Worm (Caenorhabditis elegans): ENCODE measurements around the gene twk-4.

Gene twk-4

DNA sequence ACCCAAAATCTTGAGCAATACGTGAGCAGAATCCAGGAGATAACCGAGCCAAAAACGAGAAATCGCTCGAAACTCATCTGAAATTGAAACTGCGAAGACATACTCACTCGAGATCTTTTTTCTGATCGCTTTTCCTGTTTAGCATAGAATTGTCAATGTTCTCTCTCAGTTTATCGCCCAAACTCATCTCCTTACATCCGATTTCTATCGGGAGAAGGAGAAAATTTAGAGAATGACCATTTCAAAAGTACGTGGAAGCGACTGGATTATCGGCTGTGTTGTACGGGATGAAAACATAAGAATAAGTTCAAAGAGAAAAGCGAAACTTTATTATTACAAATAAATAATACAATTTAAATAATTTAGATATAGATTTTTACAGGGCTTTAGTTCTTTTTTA, 21.2 kb downstream of the twk-4 start, which contains the start of gene T23G7.2:
Gene T23G7.2, minus strand, starts transcription at position 101 of the 400 bp plus-strand sequence.
- TF ChIP-seq ceh-14 (tag; optimal IDR thresholded peaks at IDR 0.05) (no peak), unc-55 (GFP tag; optimal IDR thresholded peaks at IDR 0.05) (no peak), nhr-11 (tag; optimal IDR thresholded peaks at IDR 0.05) (no peak), lim-6 (tag; optimal IDR thresholded peaks at IDR 0.05) (no peak), pha-4 (tag; optimal IDR thresholded peaks at IDR 0.05) (no peak), rnt-1 (tag; optimal IDR thresholded peaks at IDR 0.05) (no peak), pax-1 (tag; optimal IDR thresholded peaks at IDR 0.05) (no peak), zip-5 (tag; optimal IDR thresholded peaks at IDR 0.05) (no peak), unc-3 (GFP tag; conservative IDR thresholded peaks at IDR 0.05) (no peak), unc-3 (tag; optimal IDR thresholded peaks at IDR 0.05) (no peak), ama-1 (optimal IDR thresholded peaks at IDR 0.05) (no peak), K09A11.1 (tag; optimal IDR thresholded peaks at IDR 0.05; ENCODE audit: insufficient read depth) (no peak), hlh-6 (tag; optimal IDR thresholded peaks at IDR 0.05) (no peak), ref-2 (tag; optimal IDR thresholded peaks at IDR 0.05) (no peak)

DNA sequence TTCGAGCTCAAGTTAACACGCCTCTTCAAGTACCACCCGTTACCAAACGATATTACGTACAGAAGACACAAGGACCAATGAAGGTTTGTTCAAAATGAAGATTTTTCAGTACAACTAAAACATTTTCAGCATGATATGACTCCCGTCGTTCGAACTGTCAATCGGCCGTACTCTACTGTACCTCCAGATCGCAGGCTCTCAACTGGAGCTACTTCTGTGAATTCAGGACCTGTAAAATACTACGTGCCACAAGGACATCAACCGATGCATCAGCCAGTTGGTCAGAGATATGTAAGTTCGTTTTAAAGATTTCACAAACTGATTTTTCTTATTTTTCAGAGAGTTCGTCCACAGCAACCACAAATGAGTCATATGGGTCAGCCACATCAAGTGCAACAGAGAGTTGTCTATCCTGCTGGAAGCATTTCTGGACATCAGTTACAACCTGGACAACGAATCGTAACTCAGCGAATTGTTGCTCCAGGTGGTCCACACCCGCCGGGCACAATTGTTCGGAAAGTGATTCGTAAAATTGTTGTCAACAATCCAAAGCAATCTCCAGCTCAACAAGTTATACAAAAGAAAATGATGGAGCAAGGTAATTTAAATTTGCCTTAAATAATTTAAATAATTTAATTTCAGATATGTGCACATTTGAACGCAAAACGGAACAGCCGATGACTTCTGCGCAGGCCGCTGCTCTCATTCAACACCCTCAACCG, 22.5 kb downstream of the twk-4 start:
- TF ChIP-seq ceh-30 (tag; optimal IDR thresholded peaks at IDR 0.05) (no peak), dve-1 (tag; optimal IDR thresholded peaks at IDR 0.05) (no peak), ceh-6 (GFP tag; optimal IDR thresholded peaks at IDR 0.05) (no peak), unc-3 (GFP tag; conservative IDR thresholded peaks at IDR 0.05) (no peak), unc-3 (tag; optimal IDR thresholded peaks at IDR 0.05) (no peak), che-1 (tag; optimal IDR thresholded peaks at IDR 0.05) (no peak), pag-3 (tag; optimal IDR thresholded peaks at IDR 0.05; ENCODE audit: borderline replicate concordance) (no peak), ztf-16 (tag; optimal IDR thresholded peaks at IDR 0.05) (no peak), elt-4 (tag; optimal IDR thresholded peaks at IDR 0.05) (no peak), hlh-13 (GFP tag; optimal IDR thresholded peaks at IDR 0.05) (no peak), mec-3 (tag; optimal IDR thresholded peaks at IDR 0.05; ENCODE audit: borderline replicate concordance) (no peak), ceh-19 (GFP tag; optimal IDR thresholded peaks at IDR 0.05) (no peak), tbx-7 (tag; optimal IDR thresholded peaks at IDR 0.05) (no peak), ceh-9 (tag; optimal IDR thresholded peaks at IDR 0.05) (no peak), nfya-1 (tag; optimal IDR thresholded peaks at IDR 0.05) (no peak), sox-4 (tag; optimal IDR thresholded peaks at IDR 0.05) (no peak), C38D4.7 (GFP tag; optimal IDR thresholded peaks at IDR 0.05) (no peak), elt-2 (tag; optimal IDR thresholded peaks at IDR 0.05) (no peak)

DNA sequence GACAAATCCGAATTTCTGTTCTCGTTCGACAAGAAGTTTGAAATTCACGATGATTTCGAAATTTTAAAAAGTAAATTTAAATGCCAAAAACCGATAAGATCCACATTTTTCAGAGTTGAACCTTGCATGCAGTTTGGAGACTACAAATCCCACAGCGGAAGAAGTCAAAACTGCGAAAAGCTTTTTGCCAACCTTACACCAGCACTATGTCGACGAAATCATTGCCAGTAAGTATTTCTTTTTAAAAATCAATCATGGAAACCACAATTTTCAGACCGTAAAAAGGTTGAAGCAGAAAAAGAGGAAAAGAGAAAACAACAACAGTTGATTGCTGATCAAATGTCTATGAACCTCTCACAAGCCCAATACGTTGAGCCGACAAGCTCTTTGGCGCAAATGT, 23.2 kb downstream of the twk-4 start:
- TF ChIP-seq fkh-6 (tag; optimal IDR thresholded peaks at IDR 0.05) (no peak), elt-4 (tag; optimal IDR thresholded peaks at IDR 0.05) (no peak), ceh-2 (tag; optimal IDR thresholded peaks at IDR 0.05) (no peak), fax-1 (tag; optimal IDR thresholded peaks at IDR 0.05) (no peak), dmd-4 (tag; optimal IDR thresholded peaks at IDR 0.05; ENCODE audit: borderline replicate concordance) (no peak), hlh-30 (tag; optimal IDR thresholded peaks at IDR 0.05; ENCODE audit: insufficient read depth) (no peak), tbx-2 (tag; optimal IDR thresholded peaks at IDR 0.05) (no peak), hlh-15 (tag; optimal IDR thresholded peaks at IDR 0.05) (no peak), ama-1 (optimal IDR thresholded peaks at IDR 0.05) (no peak), tbx-7 (tag; optimal IDR thresholded peaks at IDR 0.05) (no peak), lim-6 (tag; optimal IDR thresholded peaks at IDR 0.05) (no peak), pha-4 (tag; optimal IDR thresholded peaks at IDR 0.05) (no peak), ceh-14 (tag; optimal IDR thresholded peaks at IDR 0.05) (no peak), gmeb-2 (tag; optimal IDR thresholded peaks at IDR 0.05) (no peak), C38D4.7 (GFP tag; optimal IDR thresholded peaks at IDR 0.05) (no peak), pax-1 (tag; optimal IDR thresholded peaks at IDR 0.05) (no peak), nfya-1 (tag; optimal IDR thresholded peaks at IDR 0.05) (no peak), F13H6.1 (tag; optimal IDR thresholded peaks at IDR 0.05) (no peak), ceh-48 (tag; optimal IDR thresholded peaks at IDR 0.05) (no peak)

Data from whole organism, late embryonic.